Worm (Caenorhabditis elegans): ENCODE measurements around the gene F18E3.12.

F18E3.12 gene

DNA sequence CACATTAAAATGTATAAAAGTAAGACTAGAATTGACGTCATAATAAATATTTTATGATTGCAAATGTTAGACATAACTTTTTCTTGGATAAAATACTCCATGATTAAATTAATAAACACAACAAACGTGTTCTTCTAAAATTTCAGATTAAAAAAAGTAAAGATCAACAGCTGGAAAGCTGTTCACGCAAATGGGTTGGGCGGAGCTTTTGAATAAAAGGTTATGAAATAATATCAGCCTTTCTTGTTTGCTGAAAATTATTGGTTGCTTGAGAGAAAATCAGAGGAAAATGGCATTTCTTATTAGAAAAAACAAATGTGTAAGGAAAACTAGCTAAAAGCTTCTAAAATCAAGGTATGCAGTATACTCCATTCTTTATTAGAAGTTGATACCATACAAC is 27.0 kb upstream of the F18E3.12 start, which contains the start of gene C02H6.3:
C02H6.3 (minus strand) TSS at position 101 of the 400 bp plus-strand sequence.
- no peak for TF ChIP-seq sma-3 (GFP tag; optimal IDR thresholded peaks at IDR 0.05)

DNA sequence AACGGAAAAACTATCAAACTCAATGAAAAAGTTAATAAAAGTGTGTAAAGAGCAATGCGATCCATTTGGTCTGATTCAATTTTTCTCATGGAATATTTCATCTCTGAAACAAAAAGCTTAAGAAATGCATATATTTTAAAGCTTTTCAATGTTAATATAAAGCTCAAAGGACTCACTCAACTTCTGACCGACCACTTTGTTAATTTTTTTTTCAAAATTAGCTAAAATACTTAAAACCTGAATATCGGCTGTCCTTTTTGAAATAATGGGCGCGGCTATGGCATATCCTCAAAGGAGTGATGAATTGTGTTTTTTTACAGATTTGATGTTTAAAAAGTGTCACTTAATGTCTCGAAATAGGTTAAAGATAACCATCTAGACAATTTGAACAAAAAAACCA is 25.0 kb upstream of the F18E3.12 start, which contains the start of gene C02H6.1:
C02H6.1 (minus strand) TSS at position 101 of the 400 bp plus-strand sequence.
- TF ChIP-seq snpc-4 (tag; optimal IDR thresholded peaks at IDR 0.05), result no peak
- TF ChIP-seq sma-9 (GFP tag; optimal IDR thresholded peaks at IDR 0.05), result no peak
- TF ChIP-seq sma-9 (tag; optimal IDR thresholded peaks at IDR 0.05), result no peak
- TF ChIP-seq unc-39 (tag; optimal IDR thresholded peaks at IDR 0.05), result no peak
- TF ChIP-seq alr-1 (tag; optimal IDR thresholded peaks at IDR 0.05), result no peak
- TF ChIP-seq nhr-21 (tag; optimal IDR thresholded peaks at IDR 0.05), result no peak
- no peak for TF ChIP-seq elt-3 (tag; optimal IDR thresholded peaks at IDR 0.05)
- TF ChIP-seq sma-3 (GFP tag; optimal IDR thresholded peaks at IDR 0.05), result no peak
- no peak for TF ChIP-seq ama-1 (optimal IDR thresholded peaks at IDR 0.05)
- no peak for TF ChIP-seq nhr-12 (tag; optimal IDR thresholded peaks at IDR 0.05)
- no peak for TF ChIP-seq mbf-1 (tag; optimal IDR thresholded peaks at IDR 0.05)

ce11 chrV:7391933-7392332 is 22.9 kb upstream of the F18E3.12 start, which contains the start of gene fbxa-105:
Gene fbxa-105 (minus strand): TSS chrV:7392029.
- TF ChIP-seq crh-2 (tag; optimal IDR thresholded peaks at IDR 0.05), result no peak
- TF ChIP-seq fos-1 (tag; optimal IDR thresholded peaks at IDR 0.05), result peak; percentile 70
- TF ChIP-seq mdl-1 (tag; optimal IDR thresholded peaks at IDR 0.05), result no peak
- TF ChIP-seq nhr-21 (tag; optimal IDR thresholded peaks at IDR 0.05), result no peak
- no peak for TF ChIP-seq unc-55 (GFP tag; optimal IDR thresholded peaks at IDR 0.05)
- TF ChIP-seq zag-1 (tag; optimal IDR thresholded peaks at IDR 0.05), result no peak

DNA sequence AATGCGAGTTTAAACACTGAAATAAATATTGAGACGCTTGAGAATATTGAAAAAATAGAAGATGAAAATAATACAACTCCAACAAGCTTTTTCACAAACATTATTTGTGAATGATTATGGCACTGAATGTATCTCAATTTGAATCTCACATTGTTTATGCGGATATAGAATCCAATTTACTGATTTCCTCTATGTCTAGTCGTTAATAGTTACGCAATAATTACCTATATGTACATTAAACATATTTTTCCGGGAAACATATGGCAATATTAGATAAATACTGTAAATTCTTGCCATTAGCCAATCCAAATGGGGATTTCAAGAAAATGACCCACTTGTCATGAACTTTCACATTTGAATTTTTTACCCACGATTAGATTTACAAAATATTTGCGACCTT is 19.4 kb upstream of the F18E3.12 start, which contains the start of gene srx-9:
srx-9 (minus strand) TSS at position 101 of the 400 bp plus-strand sequence.
- TF ChIP-seq lin-11 (tag; optimal IDR thresholded peaks at IDR 0.05) (no peak), ZK546.5 (tag; optimal IDR thresholded peaks at IDR 0.05) (no peak), R02D3.7 (tag; optimal IDR thresholded peaks at IDR 0.05) (no peak), nhr-129 (tag; optimal IDR thresholded peaks at IDR 0.05) (no peak), alr-1 (tag; optimal IDR thresholded peaks at IDR 0.05) (no peak), nhr-6 (tag; optimal IDR thresholded peaks at IDR 0.05) (no peak), ztf-11 (tag; optimal IDR thresholded peaks at IDR 0.05) (no peak), nhr-21 (tag; optimal IDR thresholded peaks at IDR 0.05) (no peak), gmeb-1 (tag; optimal IDR thresholded peaks at IDR 0.05) (no peak), crh-2 (tag; optimal IDR thresholded peaks at IDR 0.05) (no peak), nhr-11 (tag; optimal IDR thresholded peaks at IDR 0.05) (no peak), unc-39 (tag; optimal IDR thresholded peaks at IDR 0.05) (no peak), sma-3 (GFP tag; optimal IDR thresholded peaks at IDR 0.05) (no peak), snpc-4 (tag; optimal IDR thresholded peaks at IDR 0.05) (no peak), F13H6.1 (tag; optimal IDR thresholded peaks at IDR 0.05) (no peak), ceh-16 (tag; optimal IDR thresholded peaks at IDR 0.05) (no peak), egl-27 (tag; optimal IDR thresholded peaks at IDR 0.05) (no peak), nhr-237 (tag; optimal IDR thresholded peaks at IDR 0.05) (no peak), lin-39 (tag; optimal IDR thresholded peaks at IDR 0.05) (no peak)

DNA sequence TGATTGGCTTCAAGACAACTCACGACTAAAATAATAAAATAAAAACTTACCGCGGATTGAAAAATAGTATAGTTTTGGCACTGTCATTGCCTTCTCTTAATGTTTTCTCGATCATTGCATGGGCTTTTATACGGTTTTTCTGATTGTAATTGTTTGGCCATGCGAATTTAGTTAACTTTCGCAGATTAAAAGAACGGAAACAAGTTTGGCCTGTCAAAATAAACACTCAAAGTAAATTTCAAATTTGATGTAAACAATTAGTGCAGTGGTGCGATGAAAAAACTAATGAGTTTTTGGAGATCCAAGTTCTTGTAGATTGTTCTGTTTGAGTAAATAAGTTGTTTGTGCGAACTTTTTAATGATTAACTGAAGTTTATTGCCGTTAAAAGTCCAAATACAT is 15.6 kb upstream of the F18E3.12 start, which contains the start of gene gst-41:
gst-41 (minus strand) TSS at position 101 of the 400 bp plus-strand sequence.
- TF ChIP-seq nhr-21 (tag; optimal IDR thresholded peaks at IDR 0.05) (no peak), ztf-1 (GFP tag; conservative IDR thresholded peaks at IDR 0.05) (no peak)

ce11 chrV:7400095-7400494 is 14.7 kb upstream of the F18E3.12 start, which contains the start of gene cnc-9:
Gene cnc-9 (minus strand): TSS chrV:7400195.
- TF ChIP-seq sma-9 (GFP tag; optimal IDR thresholded peaks at IDR 0.05), result no peak
- no peak for TF ChIP-seq sma-9 (tag; optimal IDR thresholded peaks at IDR 0.05)
- no peak for TF ChIP-seq peb-1 (tag; optimal IDR thresholded peaks at IDR 0.05)
- TF ChIP-seq fos-1 (tag; optimal IDR thresholded peaks at IDR 0.05), result no peak
- no peak for TF ChIP-seq lsy-2 (tag; optimal IDR thresholded peaks at IDR 0.05)
- no peak for TF ChIP-seq nhr-77 (tag; optimal IDR thresholded peaks at IDR 0.05)
- TF ChIP-seq nhr-21 (tag; optimal IDR thresholded peaks at IDR 0.05), result no peak
- no peak for TF ChIP-seq R02D3.7 (tag; optimal IDR thresholded peaks at IDR 0.05)
- TF ChIP-seq aly-2 (tag; optimal IDR thresholded peaks at IDR 0.05), result no peak
- no peak for TF ChIP-seq lin-39 (tag; optimal IDR thresholded peaks at IDR 0.05)
- no peak for TF ChIP-seq ztf-1 (GFP tag; conservative IDR thresholded peaks at IDR 0.05)
- TF ChIP-seq crh-2 (tag; optimal IDR thresholded peaks at IDR 0.05), result no peak
- TF ChIP-seq ceh-82 (tag; optimal IDR thresholded peaks at IDR 0.05), result no peak
- TF ChIP-seq nhr-237 (tag; optimal IDR thresholded peaks at IDR 0.05), result no peak
